Fruit fly (Drosophila melanogaster) whole organism, embryonic: ENCODE measurements around the gene CG2909.

Experiments used
- Atf3 ChIP-seq: fragments of 200-800 bp; sonication (Bioruptor generic); optimal IDR thresholded peaks from 3 replicates; lab custom pipeline; 2016; ENCODE audit warnings: missing biosample characterization, missing genetic modification characterization
- CG11247 ChIP-seq: fragments of 200-800 bp; sonication (Bioruptor generic); IDR thresholded peaks from 2 replicates; pipeline ENCODE4 v1.3.6; 2022; ENCODE audit warnings: missing biosample characterization, missing genetic modification characterization
- CG12104 ChIP-seq: fragments of 200-800 bp; sonication (Bioruptor generic); optimal IDR thresholded peaks from 3 replicates; lab custom pipeline; 2016; ENCODE audit warnings: missing biosample characterization, missing genetic modification characterization
- CG16813 ChIP-seq: fragments of 200-800 bp; sonication (Bioruptor generic); IDR thresholded peaks from 3 replicates; pipeline ENCODE4 v1.3.6; 2022; ENCODE audit warnings: missing biosample characterization, missing genetic modification characterization; ENCODE audit not compliant: partially characterized antibody
- CG1792 ChIP-seq: fragments of 200-800 bp; sonication (Bioruptor generic); optimal IDR thresholded peaks from 2 replicates; lab custom pipeline; 2016; ENCODE audit warnings: missing biosample characterization, missing genetic modification characterization
- CG18619 ChIP-seq: fragments of 200-800 bp; sonication (Bioruptor generic); optimal IDR thresholded peaks from 3 replicates; lab custom pipeline; 2017; ENCODE audit warnings: missing biosample characterization, mild to moderate bottlenecking, missing genetic modification characterization
- CG2199 ChIP-seq: fragments of 200-800 bp; sonication (Bioruptor generic); IDR thresholded peaks from 3 replicates; pipeline ENCODE4 v1.3.6; 2022; ENCODE audit warnings: missing biosample characterization, missing genetic modification characterization
- CG31365 ChIP-seq: fragments of 200-800 bp; sonication (Bioruptor generic); optimal IDR thresholded peaks from 2 replicates; lab custom pipeline; 2018; ENCODE audit warnings: missing biosample characterization, mild to moderate bottlenecking, missing genetic modification characterization
- CG4617 ChIP-seq: fragments of 200-800 bp; sonication (Bioruptor generic); optimal IDR thresholded peaks from 3 replicates; lab custom pipeline; 2016; ENCODE audit warnings: missing biosample characterization, missing genetic modification characterization, borderline replicate concordance
- CG5953 ChIP-seq: fragments of 200-800 bp; sonication (Bioruptor generic); IDR thresholded peaks from 2 replicates; pipeline ENCODE4 v1.3.6; 2022; ENCODE audit warnings: missing biosample characterization, missing genetic modification characterization
- CG6791 ChIP-seq: fragments of 200-800 bp; sonication (Bioruptor generic); IDR thresholded peaks from 3 replicates; pipeline ENCODE4 v1.3.6; 2022; ENCODE audit warnings: missing biosample characterization, missing genetic modification characterization; ENCODE audit not compliant: partially characterized antibody
- CG8089 ChIP-seq: fragments of 200-800 bp; sonication (Bioruptor generic); optimal IDR thresholded peaks from 3 replicates; lab custom pipeline; 2016; ENCODE audit warnings: missing biosample characterization, missing genetic modification characterization
- CG8290 ChIP-seq, 3 experiments: fragments of 200-800 bp; sonication (Bioruptor generic); optimal IDR thresholded peaks; 2 replicates each; lab custom pipeline; 2016 to 2019; ENCODE audit warnings: missing biosample characterization in 3 of 3, missing genetic modification characterization in 3 of 3, mild to moderate bottlenecking in 2 of 3, moderate library complexity in 1 of 3
- CG8388 ChIP-seq: fragments of 200-800 bp; sonication (Bioruptor generic); optimal IDR thresholded peaks from 2 replicates; lab custom pipeline; 2019; ENCODE audit warnings: missing biosample characterization, mild to moderate bottlenecking, missing genetic modification characterization, moderate library complexity
- CG8478 ChIP-seq: fragments of >200 bp; optimal IDR thresholded peaks from 2 replicates; lab custom pipeline; 2018
- D19B ChIP-seq: fragments of 200-800 bp; sonication (Bioruptor generic); optimal IDR thresholded peaks from 2 replicates; lab custom pipeline; 2017; ENCODE audit warnings: missing biosample characterization, mild to moderate bottlenecking, missing genetic modification characterization
- Deaf1 ChIP-seq: fragments of 200-800 bp; optimal IDR thresholded peaks from 3 replicates; lab custom pipeline; 2019; ENCODE audit warnings: missing biosample characterization, mild to moderate bottlenecking, missing genetic modification characterization, moderate library complexity
- Dfd ChIP-seq, 2 experiments: fragments of >200 bp; optimal IDR thresholded peaks; 2 replicates each; lab custom pipeline; 2017; ENCODE audit warnings: missing biosample characterization in 2 of 2, missing genetic modification characterization in 2 of 2
- Drgx ChIP-seq: fragments of 200-800 bp; sonication (Bioruptor generic); IDR thresholded peaks from 2 replicates; pipeline ENCODE4 v1.3.6; 2022; ENCODE audit warnings: missing biosample characterization, missing genetic modification characterization
- Eip74EF ChIP-seq, 2 experiments: fragments of 200-800 bp in 1 of 2; fragments of >200 bp in 1 of 2; sonication (Bioruptor generic) in 1 of 2; optimal IDR thresholded peaks; 2 replicates each; lab custom pipeline; 2017 to 2019; ENCODE audit warnings: missing biosample characterization in 2 of 2, missing genetic modification characterization in 2 of 2, mild to moderate bottlenecking in 1 of 2, moderate library complexity in 1 of 2
- Ets65A ChIP-seq: fragments of 200-800 bp; sonication (Bioruptor generic); peaks from one replicate; lab custom pipeline; 2016; ENCODE audit warnings: missing biosample characterization, missing genetic modification characterization
- Gsc ChIP-seq: fragments of 200-800 bp; sonication (Bioruptor generic); IDR thresholded peaks from 2 replicates; pipeline ENCODE4 v1.3.6; 2022; ENCODE audit warnings: missing biosample characterization, missing genetic modification characterization
- Gug ChIP-seq: fragments of 200-800 bp; sonication (Bioruptor generic); IDR thresholded peaks from 4 replicates; pipeline ENCODE4 v1.3.6; 2022; ENCODE audit warnings: missing biosample characterization, missing genetic modification characterization
- HLH3B ChIP-seq: fragments of 200-800 bp; sonication (Bioruptor generic); IDR thresholded peaks from 2 replicates; pipeline ENCODE4 v1.3.6; 2022; ENCODE audit warnings: missing biosample characterization, missing genetic modification characterization
- Hr3 ChIP-seq: fragments of 200-800 bp; sonication (Bioruptor generic); optimal IDR thresholded peaks from 3 replicates; lab custom pipeline; 2016; ENCODE audit warnings: missing biosample characterization, missing genetic modification characterization
- MBD-R2 ChIP-seq: fragments of 200-800 bp; sonication (Bioruptor generic); IDR thresholded peaks from 2 replicates; pipeline ENCODE4 v1.3.6; 2022; ENCODE audit warnings: missing biosample characterization, missing genetic modification characterization
- MTF-1 ChIP-seq: fragments of 200-800 bp; sonication (Bioruptor generic); optimal IDR thresholded peaks from 2 replicates; lab custom pipeline; 2018; ENCODE audit warnings: missing biosample characterization, mild to moderate bottlenecking, missing genetic modification characterization, borderline replicate concordance
- Nf-YA ChIP-seq: fragments of 200-800 bp; sonication (Bioruptor generic); IDR thresholded peaks from 2 replicates; pipeline ENCODE4 v1.3.6; 2022; ENCODE audit warnings: missing biosample characterization, missing genetic modification characterization
- Opbp ChIP-seq: fragments of 200-800 bp; sonication (Bioruptor generic); IDR thresholded peaks from 3 replicates; pipeline ENCODE4 v1.3.6; 2022; ENCODE audit warnings: missing biosample characterization, missing genetic modification characterization; ENCODE audit not compliant: partially characterized antibody
- Pdp1 ChIP-seq, 2 experiments: fragments of 200-800 bp; sonication (Bioruptor generic); optimal IDR thresholded peaks; 3 replicates each; lab custom pipeline; 2016; ENCODE audit warnings: missing biosample characterization in 2 of 2, missing genetic modification characterization in 2 of 2, mild to moderate bottlenecking in 1 of 2, moderate library complexity in 1 of 2
- TFAM ChIP-seq: fragments of 200-800 bp; sonication (Bioruptor generic); optimal IDR thresholded peaks from 2 replicates; lab custom pipeline; 2017; ENCODE audit warnings: missing biosample characterization, missing genetic modification characterization, inconsistent platforms
- Trl ChIP-seq, 3 experiments: fragments of >200 bp in 2 of 3; fragments of 200-800 bp in 1 of 3; sonication (Bioruptor generic) in 1 of 3; optimal IDR thresholded peaks; 2 replicates in 1 of 3; 3 replicates in 2 of 3; lab custom pipeline; 2016 to 2017; ENCODE audit warnings: missing biosample characterization in 1 of 3, missing genetic modification characterization in 1 of 3
- amos ChIP-seq: fragments of 200-800 bp; sonication (Bioruptor generic); IDR thresholded peaks from 2 replicates; pipeline ENCODE4 v1.3.6; 2022; ENCODE audit warnings: missing biosample characterization, missing genetic modification characterization; ENCODE audit not compliant: partially characterized antibody
- ase ChIP-seq: fragments of 200-800 bp; sonication (Bioruptor generic); IDR thresholded peaks from 3 replicates; pipeline ENCODE4 v1.3.6; 2022; ENCODE audit warnings: missing biosample characterization, missing genetic modification characterization
- bcd ChIP-seq: fragments of 200-800 bp; sonication (Bioruptor generic); optimal IDR thresholded peaks from 2 replicates; lab custom pipeline; 2017; ENCODE audit warnings: missing biosample characterization, mild to moderate bottlenecking, missing genetic modification characterization
- disco-r ChIP-seq: fragments of 200-800 bp; sonication (Bioruptor generic); optimal IDR thresholded peaks from 2 replicates; lab custom pipeline; 2016; ENCODE audit warnings: missing biosample characterization, missing genetic modification characterization
- ewg ChIP-seq: fragments of 200-800 bp; sonication (Bioruptor generic); optimal IDR thresholded peaks from 3 replicates; lab custom pipeline; 2017; ENCODE audit warnings: mild to moderate bottlenecking, missing biosample characterization, missing genetic modification reagents, missing genetic modification characterization
- fru ChIP-seq: fragments of >200 bp; optimal IDR thresholded peaks from 2 replicates; lab custom pipeline; 2017
- hkb ChIP-seq, 2 experiments: fragments of 200-800 bp in 1 of 2; fragments of >200 bp in 1 of 2; sonication (Bioruptor generic) in 1 of 2; IDR thresholded peaks in 1 of 2; optimal IDR thresholded peaks in 1 of 2; 2 replicates each; pipeline versions ENCODE4 v1.3.6 to Lab custom; 2017 to 2022; ENCODE audit warnings: missing biosample characterization in 1 of 2, missing genetic modification characterization in 1 of 2
- insv ChIP-seq, 2 experiments: fragments of 200-800 bp; sonication (Bioruptor generic); optimal IDR thresholded peaks; 3 replicates each; lab custom pipeline; 2016 to 2018; ENCODE audit warnings: missing biosample characterization in 2 of 2, missing genetic modification characterization in 2 of 2
- ken ChIP-seq: fragments of 200-800 bp; sonication (Bioruptor generic); IDR thresholded peaks from 3 replicates; pipeline ENCODE4 v1.3.6; 2022; ENCODE audit warnings: missing biosample characterization, missing genetic modification characterization
- knrl ChIP-seq: fragments of 200-800 bp; sonication (Bioruptor generic); IDR thresholded peaks from 3 replicates; pipeline ENCODE4 v1.3.6; 2022; ENCODE audit warnings: missing biosample characterization, missing genetic modification characterization; ENCODE audit not compliant: partially characterized antibody
- prd ChIP-seq, 3 experiments: fragments of >200 bp in 2 of 3; fragments of 200-800 bp in 1 of 3; sonication (Bioruptor generic) in 1 of 3; optimal IDR thresholded peaks in 2 of 3; IDR thresholded peaks in 1 of 3; 2 replicates in 2 of 3; 3 replicates in 1 of 3; pipeline versions ENCODE4 v1.3.6 to Lab custom; 2017 to 2022; ENCODE audit warnings: missing biosample characterization in 1 of 3, missing genetic modification characterization in 1 of 3
- stwl ChIP-seq: fragments of 200-800 bp; sonication (Bioruptor generic); optimal IDR thresholded peaks from 3 replicates; lab custom pipeline; 2018; ENCODE audit warnings: missing biosample characterization, mild to moderate bottlenecking, missing genetic modification characterization, moderate library complexity
- tgo ChIP-seq: fragments of 200-800 bp; sonication (Bioruptor generic); IDR thresholded peaks from 3 replicates; pipeline ENCODE4 v1.3.6; 2022; ENCODE audit warnings: missing biosample characterization, missing genetic modification characterization
- tx ChIP-seq: fragments of 200-800 bp; sonication (Bioruptor generic); optimal IDR thresholded peaks from 2 replicates; lab custom pipeline; 2016; ENCODE audit warnings: missing biosample characterization, missing genetic modification characterization
- yki ChIP-seq: fragments of >200 bp; optimal IDR thresholded peaks from 3 replicates; lab custom pipeline; 2018
- zfh1 ChIP-seq: fragments of 200-800 bp; sonication (Bioruptor generic); IDR thresholded peaks from 3 replicates; pipeline ENCODE4 v1.3.6; 2022; ENCODE audit warnings: missing biosample characterization, missing genetic modification characterization

The CG2909 gene

DNA sequence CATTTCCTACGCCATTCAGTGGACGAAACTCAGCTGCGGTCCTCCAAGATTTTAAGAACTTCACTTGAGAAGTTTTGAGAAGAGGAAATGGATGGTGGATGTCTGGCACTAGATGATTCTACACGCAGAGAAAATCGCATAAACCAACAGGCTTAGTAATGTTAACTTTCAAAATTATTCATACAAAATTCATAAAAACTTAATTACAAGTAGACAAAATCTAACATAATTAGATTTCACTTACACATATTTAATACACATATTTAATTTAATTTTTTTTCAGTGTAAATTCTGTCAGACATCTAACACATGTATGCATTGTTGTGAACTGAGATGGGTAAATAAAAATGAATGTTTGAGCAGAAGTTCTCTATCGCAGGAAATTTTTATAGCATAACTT is 26.1 kb upstream of the CG2909 start (continued):
- TF ChIP-seq bcd = no peak
- TF ChIP-seq CG8089 (GFP tag; lab: Kevin White, UChicago) = no peak
- TF ChIP-seq CG18619 (GFP tag; lab: Kevin White, UChicago) = no peak
- TF ChIP-seq fru (lab: Kevin White, UChicago) = no peak
- no peak for TF ChIP-seq MTF-1
- no peak for TF ChIP-seq Pdp1 (GFP tag; optimal IDR thresholded peaks at IDR 0.05; lab: Kevin White, UChicago)
- no peak for TF ChIP-seq CG8388 (GFP tag; lab: Kevin White, UChicago)
- TF ChIP-seq tgo (GFP tag; lab: Robert Waterston, UW) = no peak
- TF ChIP-seq CG11247 (GFP tag; lab: Robert Waterston, UW) = no peak
- no peak for TF ChIP-seq ewg (GFP tag; lab: Kevin White, UChicago)
- no peak for TF ChIP-seq Nf-YA (GFP tag; lab: Robert Waterston, UW)
- no peak for TF ChIP-seq prd (optimal IDR thresholded peaks at IDR 0.05; lab: Kevin White, UChicago)
- no peak for TF ChIP-seq prd (GFP tag; IDR thresholded peaks at IDR 0.05; lab: Robert Waterston, UW)
- no peak for TF ChIP-seq CG5953 (GFP tag; lab: Robert Waterston, UW)
- no peak for TF ChIP-seq CG8478 (lab: Kevin White, UChicago)
- no peak for TF ChIP-seq Hr3 (GFP tag; lab: Kevin White, UChicago)

- TF ChIP-seq stwl (tag; lab: Kevin White, UChicago) = peak; percentile 41
- TF ChIP-seq CG31365 = peak; percentile 95
- TF ChIP-seq HLH3B = no peak
- peak; percentile 19; the same call in 1 of the 2 replicates for TF ChIP-seq MBD-R2 (GFP tag; lab: Robert Waterston, UW)
- TF ChIP-seq knrl (GFP tag; lab: Robert Waterston, UW) = peak; percentile 17; the same call in 1 of the 3 replicates
- no peak for TF ChIP-seq CG12104
- 0 out of 3 replicates have a peak, but pooled peaks have one; percentile 26 for TF ChIP-seq CG6791
- TF ChIP-seq CG2199 (GFP tag; lab: Robert Waterston, UW) = 0 out of 3 replicates have a peak, but pooled peaks have one; percentile 74
- no peak for TF ChIP-seq Trl (optimal IDR thresholded peaks at IDR 0.05; lab: Kevin White, UChicago)
- no peak for TF ChIP-seq Trl (GFP tag; optimal IDR thresholded peaks at IDR 0.05; lab: Kevin White, UChicago)
- peak in 1 of 2 experiments; percentile 69 for TF ChIP-seq Dfd (GFP tag; optimal IDR thresholded peaks at IDR 0.05; lab: Kevin White, UChicago)
- TF ChIP-seq Opbp (GFP tag; lab: Robert Waterston, UW) = 0 out of 3 replicates have a peak, but pooled peaks have one; percentile 43
- TF ChIP-seq CG16813 = 0 out of 3 replicates have a peak, but pooled peaks have one; percentile 13
- peak in 1 of 2 experiments; percentile 87 for TF ChIP-seq Eip74EF (GFP tag; optimal IDR thresholded peaks at IDR 0.05; lab: Kevin White, UChicago)
- TF ChIP-seq CG8290 (GFP tag; optimal IDR thresholded peaks at IDR 0.05; lab: Kevin White, UChicago) = peak; percentile 33
- peak in 1 of 2 experiments; percentile 16 for TF ChIP-seq CG8290 (tag; optimal IDR thresholded peaks at IDR 0.05; lab: Kevin White, UChicago)
- no peak for TF ChIP-seq Deaf1 (tag; lab: Kevin White, UChicago)
- TF ChIP-seq, all 482 proteins: peak for 11
These were observed 18.3 kb upstream of the CG2909 start for dm6 chrX:10307955-10308354.

dm6 chrX:10308996-10309395 is 17.3 kb upstream of the CG2909 start:
- TF ChIP-seq CG4617 (GFP tag; lab: Kevin White, UChicago) = no peak
- TF ChIP-seq disco-r (GFP tag; lab: Kevin White, UChicago) = no peak
- no peak for TF ChIP-seq Gsc (GFP tag; lab: Robert Waterston, UW)
- TF ChIP-seq zfh1 (GFP tag; lab: Robert Waterston, UW) = 0 out of 3 replicates have a peak, but pooled peaks have one; percentile 12
- TF ChIP-seq tx (GFP tag; lab: Kevin White, UChicago) = no peak
- no peak for TF ChIP-seq Atf3 (GFP tag; lab: Kevin White, UChicago)
- TF ChIP-seq CG1792 = no peak
- no peak for TF ChIP-seq hkb (optimal IDR thresholded peaks at IDR 0.05; lab: Kevin White, UChicago)
- no peak for TF ChIP-seq hkb (GFP tag; IDR thresholded peaks at IDR 0.05; lab: Robert Waterston, UW)
- no peak for TF ChIP-seq ken (GFP tag; lab: Robert Waterston, UW)
- TF ChIP-seq ase (GFP tag; lab: Robert Waterston, UW) = 0 out of 3 replicates have a peak, but pooled peaks have one; percentile 19
- TF ChIP-seq TFAM (GFP tag; lab: Kevin White, UChicago) = no peak
- TF ChIP-seq insv (GFP tag; optimal IDR thresholded peaks at IDR 0.05; lab: Kevin White, UChicago) = no peak
- no peak for TF ChIP-seq D19B
- peak; percentile 48; the same call in 1 of the 2 replicates for TF ChIP-seq Drgx (GFP tag; lab: Robert Waterston, UW)
- no peak for TF ChIP-seq amos (GFP tag; lab: Robert Waterston, UW)
- no peak for TF ChIP-seq Gug
- peak; percentile 1 for TF ChIP-seq Ets65A (GFP tag; lab: Kevin White, UChicago)
- TF ChIP-seq CG31365 = peak; percentile 95
- TF ChIP-seq yki (lab: Kevin White, UChicago) = peak; percentile 16
